Worm (Caenorhabditis elegans) whole organism, late embryonic: ENCODE measurements around the gene Y61B8B.3.
"Not testable (repeated sequence)": the region's sequence is repeated elsewhere in the genome, so short reads cannot be mapped to it uniquely, and the experiment has no call there.

Experiments used
- K02D7.2 ChIP-seq: sonication (generic microtip); optimal IDR thresholded peaks from 2 replicates; lab custom pipeline; 2017; ENCODE audit warnings: mild to moderate bottlenecking, missing genetic modification characterization, missing compliant biosample characterization
- ahr-1 ChIP-seq: sonication (generic microtip); optimal IDR thresholded peaks from 2 replicates; lab custom pipeline; 2016; ENCODE audit warnings: missing genetic modification characterization, missing compliant biosample characterization
- ceh-22 ChIP-seq: sonication (generic microtip); optimal IDR thresholded peaks from 2 replicates; lab custom pipeline; 2017; ENCODE audit warnings: missing biosample characterization, missing genetic modification characterization
- ceh-30 ChIP-seq: fragments of 150-350 bp; optimal IDR thresholded peaks from 2 replicates; lab custom pipeline; 2014; ENCODE audit warnings: missing biosample characterization, missing genetic modification characterization
- ceh-31 ChIP-seq: sonication (generic microtip); optimal IDR thresholded peaks from 2 replicates; lab custom pipeline; 2016; ENCODE audit warnings: missing genetic modification characterization, missing compliant biosample characterization
- ets-4 ChIP-seq: sonication (generic microtip); optimal IDR thresholded peaks from 2 replicates; lab custom pipeline; 2016; ENCODE audit warnings: missing genetic modification characterization, missing compliant biosample characterization
- fax-1 ChIP-seq: sonication (generic microtip); optimal IDR thresholded peaks from 2 replicates; lab custom pipeline; 2016; ENCODE audit warnings: missing genotype, missing genetic modification characterization, missing compliant biosample characterization
- lin-11 ChIP-seq: fragments of 200-800 bp; sonication (Bioruptor generic); optimal IDR thresholded peaks from 2 replicates; lab custom pipeline; 2018; ENCODE audit warnings: mild to moderate bottlenecking, missing genetic modification characterization, missing compliant biosample characterization
- nhr-11 ChIP-seq: fragments of 150-350 bp; optimal IDR thresholded peaks from 2 replicates; lab custom pipeline; 2014; ENCODE audit warnings: missing biosample characterization, missing genetic modification characterization
- pha-4 ChIP-seq: fragments of 150-350 bp; optimal IDR thresholded peaks from 2 replicates; lab custom pipeline; 2018; ENCODE audit warnings: missing biosample characterization, missing genetic modification reagents, missing genetic modification characterization
- tbx-2 ChIP-seq: sonication (generic microtip); optimal IDR thresholded peaks from 2 replicates; lab custom pipeline; 2016; ENCODE audit warnings: missing genetic modification characterization, missing compliant biosample characterization
- unc-55 ChIP-seq: sonication (generic microtip); optimal IDR thresholded peaks from 2 replicates; lab custom pipeline; 2017; ENCODE audit warnings: missing biosample characterization, missing genetic modification reagents, missing genetic modification characterization

ce11 chrV:17264855-17265254, 47.4 kb downstream of the Y61B8B.3 start, which contains the start of gene K10G4.3:
- not testable (repeated sequence) for TF ChIP-seq K02D7.2 (tag; lab: Kevin White, UChicago); lin-11; ets-4; ceh-31; ahr-1 (tag; lab: Kevin White, UChicago); unc-55 (GFP tag; lab: Kevin White, UChicago); ceh-22; ceh-30 (tag; lab: Kevin White, UChicago); tbx-2 (tag; lab: Kevin White, UChicago); nhr-11 (tag; lab: Kevin White, UChicago); fax-1; pha-4 (tag; lab: Kevin White, UChicago)
